Worm (Caenorhabditis elegans) whole organism, young adult: ENCODE results near the gene B0563.9.
"Not testable (repeated sequence)": the region's sequence is repeated elsewhere in the genome, so short reads cannot be mapped to it uniquely, and the experiment has no call there.

ENCODE experiments used
- C06A6.2 ChIP-seq: fragments of 200-800 bp; sonication (Bioruptor generic); conservative IDR thresholded peaks from 2 replicates; pipeline ENCODE4 v1.3.6; 2022; ENCODE audit warnings: missing genetic modification characterization, missing compliant biosample characterization
- F37B4.10 ChIP-seq: fragments of 200-800 bp; sonication (Bioruptor generic); IDR thresholded peaks from 2 replicates; pipeline ENCODE4 v1.3.6; 2022; ENCODE audit warnings: missing genetic modification characterization, missing compliant biosample characterization
- F57A8.1 ChIP-seq: fragments of 200-800 bp; sonication (Bioruptor generic); optimal IDR thresholded peaks from 2 replicates; lab custom pipeline; 2018; ENCODE audit warnings: mild to moderate bottlenecking, missing genetic modification characterization, moderate library complexity, missing compliant biosample characterization
- K11D2.4 ChIP-seq: fragments of 200-800 bp; sonication (Bioruptor generic); IDR thresholded peaks from 2 replicates; pipeline ENCODE4 v1.3.6; 2022; ENCODE audit warnings: missing genetic modification reagents, missing genetic modification characterization, missing compliant biosample characterization
- ceh-100 ChIP-seq: fragments of 200-800 bp; sonication (Bioruptor generic); IDR thresholded peaks from 2 replicates; pipeline ENCODE4 v1.3.6; 2022; ENCODE audit warnings: missing genetic modification reagents, missing genetic modification characterization, missing compliant biosample characterization
- ceh-40 ChIP-seq: fragments of 200-800 bp; sonication (Bioruptor generic); IDR thresholded peaks from 2 replicates; pipeline ENCODE4 v1.3.6; 2022; ENCODE audit warnings: missing genetic modification characterization, missing compliant biosample characterization
- ceh-79 ChIP-seq: sonication (generic microtip); optimal IDR thresholded peaks from 2 replicates; lab custom pipeline; 2017; ENCODE audit warnings: mild to moderate bottlenecking, missing genetic modification characterization, missing compliant biosample characterization
- ceh-91 ChIP-seq: fragments of 200-800 bp; sonication (Bioruptor generic); IDR thresholded peaks from 2 replicates; pipeline ENCODE4 v1.3.6; 2022; ENCODE audit warnings: missing genetic modification reagents, missing genetic modification characterization, missing compliant biosample characterization
- ets-4 ChIP-seq: fragments of 200-800 bp; sonication (Bioruptor generic); optimal IDR thresholded peaks from 2 replicates; lab custom pipeline; 2018; ENCODE audit warnings: mild to moderate bottlenecking, missing genetic modification characterization, missing compliant biosample characterization
- him-1 ChIP-seq: sonication (generic microtip); optimal IDR thresholded peaks from 2 replicates; lab custom pipeline; 2016; ENCODE audit warnings: missing genotype, missing genetic modification reagents, missing genetic modification characterization, missing compliant biosample characterization
- hlh-12 ChIP-seq: sonication (generic microtip); optimal IDR thresholded peaks from 2 replicates; lab custom pipeline; 2016; ENCODE audit warnings: missing genetic modification characterization, missing compliant biosample characterization
- hmg-1.2 ChIP-seq: fragments of 200-800 bp; sonication (Bioruptor generic); IDR thresholded peaks from 2 replicates; pipeline ENCODE4 v1.3.6; 2022; ENCODE audit warnings: missing genetic modification reagents, missing genetic modification characterization, missing compliant biosample characterization
- let-526 ChIP-seq: fragments of 200-800 bp; sonication (Bioruptor generic); IDR thresholded peaks from 2 replicates; pipeline ENCODE4 v1.3.6; 2022; ENCODE audit warnings: missing genetic modification reagents, missing genetic modification characterization, missing compliant biosample characterization
- let-607 ChIP-seq, 2 experiments: fragments of 200-800 bp in 1 of 2; sonication (Bioruptor generic) in 1 of 2; sonication (generic microtip) in 1 of 2; optimal IDR thresholded peaks; 2 replicates each; lab custom pipeline; 2016 to 2018; ENCODE audit warnings: mild to moderate bottlenecking in 2 of 2, missing compliant biosample characterization in 2 of 2, missing genetic modification characterization in 2 of 2, moderate library complexity in 2 of 2, missing genotype in 1 of 2
- lin-26 ChIP-seq: fragments of 200-800 bp; sonication (Bioruptor generic); IDR thresholded peaks from 2 replicates; pipeline ENCODE4 v1.3.6; 2022; ENCODE audit warnings: missing genetic modification reagents, missing genetic modification characterization, missing compliant biosample characterization
- mcd-1 ChIP-seq: fragments of 200-800 bp; sonication (Bioruptor generic); IDR thresholded peaks from 2 replicates; pipeline ENCODE4 v1.3.6; 2022; ENCODE audit warnings: missing genetic modification reagents, missing genetic modification characterization, missing compliant biosample characterization
- nfya-1 ChIP-seq: sonication (generic microtip); optimal IDR thresholded peaks from 2 replicates; lab custom pipeline; 2017; ENCODE audit warnings: antibody characterized with exemption, missing compliant biosample characterization, missing genetic modification characterization, borderline replicate concordance; ENCODE audit not compliant: insufficient read depth
- nhr-120 ChIP-seq: fragments of 200-800 bp; sonication (Bioruptor generic); IDR thresholded peaks from 2 replicates; pipeline ENCODE4 v1.3.6; 2022; ENCODE audit warnings: missing genetic modification characterization, missing compliant biosample characterization
- nhr-179 ChIP-seq: sonication (generic microtip); optimal IDR thresholded peaks from 2 replicates; lab custom pipeline; 2016; ENCODE audit warnings: mild to moderate bottlenecking, missing genetic modification characterization, missing compliant biosample characterization
- nhr-80 ChIP-seq: sonication (generic microtip); optimal IDR thresholded peaks from 2 replicates; lab custom pipeline; 2016; ENCODE audit warnings: missing genetic modification characterization, missing compliant biosample characterization
- pbrm-1 ChIP-seq: fragments of 200-800 bp; sonication (Bioruptor generic); IDR thresholded peaks from 2 replicates; pipeline ENCODE4 v1.3.6; 2022; ENCODE audit warnings: missing genetic modification reagents, missing genetic modification characterization, missing compliant biosample characterization
- pha-4 ChIP-seq: fragments of 150-350 bp; sonication (generic microtip); optimal IDR thresholded peaks from 2 replicates; lab custom pipeline; 2014; ENCODE audit warnings: missing biosample characterization, missing genetic modification reagents, missing genetic modification characterization
- sdz-38 ChIP-seq: sonication (generic microtip); optimal IDR thresholded peaks from 2 replicates; lab custom pipeline; 2016; ENCODE audit warnings: missing genotype, missing genetic modification characterization, missing compliant biosample characterization
- xnd-1 ChIP-seq: sonication (generic microtip); optimal IDR thresholded peaks from 2 replicates; lab custom pipeline; 2016; ENCODE audit warnings: missing genotype, missing genetic modification reagents, missing genetic modification characterization, missing compliant biosample characterization
- zfh-2 ChIP-seq: fragments of 200-800 bp; sonication (Bioruptor generic); conservative IDR thresholded peaks from 2 replicates; pipeline ENCODE4 v1.3.6; 2022; ENCODE audit warnings: missing genetic modification reagents, missing genetic modification characterization, missing compliant biosample characterization
- ztf-18 ChIP-seq: sonication (generic microtip); optimal IDR thresholded peaks from 2 replicates; lab custom pipeline; 2016; ENCODE audit warnings: missing genotype, mild to moderate bottlenecking, missing genetic modification characterization, missing compliant biosample characterization

The B0563.9 gene

ce11 chrX:9195375-9196098 lies 27.2 kb downstream of the B0563.9 start:
- no peak for TF ChIP-seq pha-4 (tag; lab: Kevin White, UChicago)
- TF ChIP-seq zfh-2 (GFP tag; lab: Robert Waterston, UW): no peak
- TF ChIP-seq ztf-18 (tag; lab: Kevin White, UChicago): no peak
- no peak for TF ChIP-seq sdz-38 (tag; lab: Kevin White, UChicago)
- no peak for TF ChIP-seq let-526 (GFP tag; lab: Robert Waterston, UW)
- TF ChIP-seq nhr-120 (GFP tag; lab: Robert Waterston, UW): no peak

ce11 chrX:9203468-9203867 lies 35.1 kb downstream of the B0563.9 start, which contains the start of gene crb-3:
Gene crb-3, plus strand, starts transcription at chrX:9203768.
- not testable (repeated sequence) for TF ChIP-seq ceh-91 (GFP tag; lab: Robert Waterston, UW); nhr-179; him-1 (tag; lab: Kevin White, UChicago)
- TF ChIP-seq, all 124 proteins: peak for 0; not testable (repeated sequence) for 124

ce11 chrX:9204986-9205385 lies 36.6 kb downstream of the B0563.9 start:
- TF ChIP-seq xnd-1 (tag; lab: Kevin White, UChicago): no peak
- TF ChIP-seq ets-4 (GFP tag; lab: Kevin White, UChicago): no peak
- no peak for TF ChIP-seq hmg-1.2 (GFP tag; lab: Robert Waterston, UW)
- no peak for TF ChIP-seq nfya-1
- no peak for TF ChIP-seq K11D2.4 (GFP tag; lab: Robert Waterston, UW)

ce11 chrX:9206731-9207130 lies 38.4 kb downstream of the B0563.9 start:
- TF ChIP-seq lin-26 (GFP tag; lab: Robert Waterston, UW) (no peak), pbrm-1 (GFP tag; lab: Robert Waterston, UW) (no peak), ceh-40 (GFP tag; lab: Robert Waterston, UW) (no peak), F57A8.1 (GFP tag; lab: Kevin White, UChicago) (no peak), ceh-100 (GFP tag; lab: Robert Waterston, UW) (no peak)
- TF ChIP-seq, all 124 proteins: peak for 0

- TF ChIP-seq nhr-80 (tag; lab: Kevin White, UChicago) (peak; percentile 30), C06A6.2 (no peak)
Measured at ce11 chrX:9208492-9208891, 40.2 kb downstream of the B0563.9 start.

DNA sequence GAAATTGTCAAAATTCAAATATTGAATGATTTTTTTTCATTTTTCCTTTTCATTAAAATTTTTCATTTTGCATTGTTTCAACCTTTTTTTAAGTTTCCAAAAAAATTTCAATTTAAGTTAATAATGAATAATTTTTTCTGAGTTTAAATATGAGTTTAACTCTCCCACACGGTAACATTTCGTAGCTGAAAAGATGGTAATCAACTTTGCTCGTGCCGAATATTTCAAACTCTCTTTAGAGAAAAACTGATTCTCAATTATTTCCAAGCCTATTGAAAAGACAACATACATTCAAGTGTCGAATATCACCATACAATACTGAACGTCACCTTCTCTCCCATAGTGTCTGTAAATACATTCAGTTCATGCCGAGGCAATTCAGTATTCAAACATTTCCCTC lies 40.6 kb downstream of the B0563.9 start:
- TF ChIP-seq ceh-91 (GFP tag; lab: Robert Waterston, UW) (no peak), mcd-1 (GFP tag; lab: Robert Waterston, UW) (no peak)
- TF ChIP-seq, all 124 proteins: peak for 0

- no peak for TF ChIP-seq K11D2.4 (GFP tag; lab: Robert Waterston, UW)
- no peak for TF ChIP-seq ceh-79
- no peak for TF ChIP-seq hlh-12 (tag; lab: Kevin White, UChicago)
- no peak for TF ChIP-seq nfya-1
- TF ChIP-seq nhr-80 (tag; lab: Kevin White, UChicago): peak; percentile 73
Measured at ce11 chrX:9210086-9210485, 41.7 kb downstream of the B0563.9 start.

- peak; percentile 15 to 27 for TF ChIP-seq let-607 (tag; optimal IDR thresholded peaks at IDR 0.05; lab: Kevin White, UChicago)
- TF ChIP-seq F37B4.10 (GFP tag; lab: Robert Waterston, UW): no peak
- TF ChIP-seq nhr-80 (tag; lab: Kevin White, UChicago): peak; percentile 82
Measured at ce11 chrX:9212675-9213074, 44.3 kb downstream of the B0563.9 start.
